Fruit fly (Drosophila melanogaster) whole organism, embryonic: Measurements from ENCODE around the gene osp.

Experiments used
- ATbp ChIP-seq: fragments of 200-800 bp; sonication (Bioruptor generic); optimal IDR thresholded peaks from 2 replicates; lab custom pipeline; 2017; ENCODE audit warnings: missing biosample characterization, mild to moderate bottlenecking, missing genetic modification characterization, missing genetic modification reagents
- C15 ChIP-seq: fragments of 200-800 bp; sonication (Bioruptor generic); IDR thresholded peaks from 3 replicates; pipeline ENCODE4 v1.3.6; 2022; ENCODE audit warnings: missing biosample characterization, missing genetic modification characterization
- CG1024 ChIP-seq: fragments of 200-800 bp; sonication (Bioruptor generic); IDR thresholded peaks from 2 replicates; pipeline ENCODE4 v1.3.6; 2022; ENCODE audit warnings: missing biosample characterization, missing genetic modification characterization
- CG11085 ChIP-seq: fragments of 200-800 bp; sonication (Bioruptor generic); IDR thresholded peaks from 2 replicates; pipeline ENCODE4 v1.3.6; 2022; ENCODE audit warnings: missing biosample characterization, missing genetic modification characterization
- CG11504 ChIP-seq: fragments of 200-800 bp; sonication (Bioruptor generic); optimal IDR thresholded peaks from 3 replicates; lab custom pipeline; 2019; ENCODE audit warnings: missing biosample characterization, mild to moderate bottlenecking, missing genetic modification characterization, moderate library complexity
- CG11560 ChIP-seq: fragments of 200-800 bp; sonication (Bioruptor generic); IDR thresholded peaks from 3 replicates; pipeline ENCODE4 v1.3.6; 2022; ENCODE audit warnings: missing biosample characterization, missing genetic modification characterization
- CG14860 ChIP-seq: fragments of 200-800 bp; sonication (Bioruptor generic); IDR thresholded peaks from 3 replicates; pipeline ENCODE4 v1.3.6; 2022; ENCODE audit warnings: missing biosample characterization, missing genetic modification characterization; ENCODE audit not compliant: partially characterized antibody
- CG15696 ChIP-seq: fragments of 200-800 bp; sonication (Bioruptor generic); optimal IDR thresholded peaks from 2 replicates; lab custom pipeline; 2019; ENCODE audit warnings: missing biosample characterization, mild to moderate bottlenecking, missing genetic modification characterization, moderate library complexity
- CG17328 ChIP-seq: fragments of 200-800 bp; sonication (Bioruptor generic); IDR thresholded peaks from 2 replicates; pipeline ENCODE4 v1.3.6; 2022; ENCODE audit warnings: missing biosample characterization, missing genetic modification characterization
- CG18764 ChIP-seq: fragments of 200-800 bp; sonication (Bioruptor generic); optimal IDR thresholded peaks from 3 replicates; lab custom pipeline; 2016; ENCODE audit warnings: missing biosample characterization, missing genetic modification characterization
- CG2129 ChIP-seq: fragments of 200-800 bp; sonication (Bioruptor generic); IDR thresholded peaks from 2 replicates; pipeline ENCODE4 v1.3.6; 2022; ENCODE audit warnings: missing biosample characterization, missing genetic modification characterization; ENCODE audit not compliant: partially characterized antibody
- CG2678 ChIP-seq: fragments of 200-800 bp; sonication (Bioruptor generic); optimal IDR thresholded peaks from 3 replicates; lab custom pipeline; 2019; ENCODE audit warnings: missing biosample characterization, mild to moderate bottlenecking, missing genetic modification characterization, moderate library complexity
- CG2712 ChIP-seq: fragments of 200-800 bp; optimal IDR thresholded peaks from 3 replicates; lab custom pipeline; 2019; ENCODE audit warnings: missing biosample characterization, mild to moderate bottlenecking, missing genetic modification characterization, moderate library complexity
- CG4707 ChIP-seq: fragments of 200-800 bp; sonication (Bioruptor generic); optimal IDR thresholded peaks from 2 replicates; lab custom pipeline; 2018; ENCODE audit warnings: missing biosample characterization, mild to moderate bottlenecking, missing genetic modification characterization, moderate library complexity
- CG4730 ChIP-seq: fragments of 200-800 bp; sonication (Bioruptor generic); IDR thresholded peaks from 2 replicates; pipeline ENCODE4 v1.3.6; 2022; ENCODE audit warnings: missing biosample characterization, missing genetic modification characterization
- CG4854 ChIP-seq: fragments of 200-800 bp; sonication (Bioruptor generic); optimal IDR thresholded peaks from 2 replicates; lab custom pipeline; 2016; ENCODE audit warnings: missing biosample characterization, missing genetic modification characterization, inconsistent platforms
- CG8359 ChIP-seq: fragments of 200-800 bp; sonication (Bioruptor generic); optimal IDR thresholded peaks from 2 replicates; lab custom pipeline; 2017; ENCODE audit warnings: missing biosample characterization, mild to moderate bottlenecking, missing genetic modification characterization, borderline replicate concordance
- CG9437 ChIP-seq: fragments of 200-800 bp; sonication (Bioruptor generic); optimal IDR thresholded peaks from 2 replicates; lab custom pipeline; 2018; ENCODE audit warnings: missing biosample characterization, mild to moderate bottlenecking, missing genetic modification characterization
- CoRest ChIP-seq: fragments of 200-800 bp; sonication (Bioruptor generic); optimal IDR thresholded peaks from 3 replicates; lab custom pipeline; 2018; ENCODE audit warnings: missing biosample characterization, mild to moderate bottlenecking, missing genetic modification characterization, moderate library complexity
- D ChIP-seq, 2 experiments: fragments of 200-800 bp in 1 of 2; fragments of >200 bp in 1 of 2; sonication (Bioruptor generic) in 1 of 2; optimal IDR thresholded peaks; 2 replicates in 1 of 2; 3 replicates in 1 of 2; lab custom pipeline; 2017; ENCODE audit warnings: mild to moderate bottlenecking in 1 of 2, missing biosample characterization in 1 of 2, missing genetic modification characterization in 1 of 2, missing genetic modification reagents in 1 of 2
- Dip3 ChIP-seq: fragments of 200-800 bp; sonication (Bioruptor generic); optimal IDR thresholded peaks from 3 replicates; lab custom pipeline; 2016; ENCODE audit warnings: missing biosample characterization, missing genetic modification characterization
- ERR ChIP-seq: fragments of 200-800 bp; sonication (Bioruptor generic); optimal IDR thresholded peaks from 2 replicates; lab custom pipeline; 2016; ENCODE audit warnings: missing biosample characterization, missing genetic modification characterization
- Fer1 ChIP-seq: fragments of 200-800 bp; sonication (Bioruptor generic); optimal IDR thresholded peaks from 2 replicates; lab custom pipeline; 2017; ENCODE audit warnings: missing biosample characterization, mild to moderate bottlenecking, missing genetic modification characterization
- Gug ChIP-seq: fragments of 200-800 bp; sonication (Bioruptor generic); IDR thresholded peaks from 4 replicates; pipeline ENCODE4 v1.3.6; 2022; ENCODE audit warnings: missing biosample characterization, missing genetic modification characterization
- H2.0 ChIP-seq: fragments of 200-800 bp; sonication (Bioruptor generic); IDR thresholded peaks from 2 replicates; pipeline ENCODE4 v1.3.6; 2022; ENCODE audit warnings: missing biosample characterization, missing genetic modification characterization
- HmgD ChIP-seq: fragments of 200-800 bp; sonication (Bioruptor generic); optimal IDR thresholded peaks from 3 replicates; lab custom pipeline; 2016; ENCODE audit warnings: missing biosample characterization, missing genetic modification characterization
- Max ChIP-seq: fragments of 200-800 bp; sonication (Bioruptor generic); optimal IDR thresholded peaks from 2 replicates; lab custom pipeline; 2016; ENCODE audit warnings: missing biosample characterization, mild to moderate bottlenecking, missing genetic modification characterization
- Med ChIP-seq: fragments of 200-800 bp; sonication (Bioruptor generic); peaks from one replicate; lab custom pipeline; 2016; ENCODE audit warnings: missing biosample characterization, missing genetic modification characterization, mild to moderate bottlenecking, inconsistent platforms, moderate library complexity
- NFAT ChIP-seq: fragments of 200-800 bp; sonication (Bioruptor generic); IDR thresholded peaks from 2 replicates; pipeline ENCODE4 v1.3.6; 2022; ENCODE audit warnings: missing biosample characterization, missing genetic modification characterization
- Nf-YB ChIP-seq: fragments of 200-800 bp; sonication (Bioruptor generic); optimal IDR thresholded peaks from 3 replicates; lab custom pipeline; 2019; ENCODE audit warnings: missing biosample characterization, mild to moderate bottlenecking, missing genetic modification characterization, moderate library complexity
- Oaz ChIP-seq: fragments of 200-800 bp; sonication (Bioruptor generic); IDR thresholded peaks from 2 replicates; pipeline ENCODE4 v1.3.6; 2022; ENCODE audit warnings: missing biosample characterization, missing genetic modification characterization
- Poxn ChIP-seq: fragments of 200-800 bp; sonication (Bioruptor generic); IDR thresholded peaks from 2 replicates; pipeline ENCODE4 v1.3.6; 2022; ENCODE audit warnings: missing biosample characterization, missing genetic modification characterization
- Sry-δ ChIP-seq: fragments of 200-800 bp; sonication (Bioruptor generic); optimal IDR thresholded peaks from 2 replicates; lab custom pipeline; 2016; ENCODE audit warnings: missing biosample characterization, missing genetic modification characterization
- Stat92E ChIP-seq, 3 experiments: fragments of >200 bp in 2 of 3; fragments of 200-800 bp in 1 of 3; sonication (Bioruptor generic) in 1 of 3; optimal IDR thresholded peaks; 2 replicates each; lab custom pipeline; 2017 to 2019; ENCODE audit warnings: missing biosample characterization in 3 of 3, missing genetic modification characterization in 3 of 3, mild to moderate bottlenecking in 1 of 3, moderate library complexity in 1 of 3
- Vsx1 ChIP-seq: fragments of 200-800 bp; sonication (Bioruptor generic); optimal IDR thresholded peaks from 2 replicates; lab custom pipeline; 2017; ENCODE audit warnings: missing biosample characterization, mild to moderate bottlenecking, missing genetic modification characterization, missing genetic modification reagents
- al ChIP-seq: fragments of 200-800 bp; sonication (Bioruptor generic); IDR thresholded peaks from 2 replicates; pipeline ENCODE4 v1.3.6; 2022; ENCODE audit warnings: missing biosample characterization, missing genetic modification characterization
- br ChIP-seq: fragments of >200 bp; optimal IDR thresholded peaks from 2 replicates; lab custom pipeline; 2017
- cad ChIP-seq: fragments of >200 bp; optimal IDR thresholded peaks from 2 replicates; lab custom pipeline; 2017; ENCODE audit warnings: missing biosample characterization, missing genetic modification characterization
- chn ChIP-seq: fragments of 200-800 bp; sonication (Bioruptor generic); optimal IDR thresholded peaks from 2 replicates; lab custom pipeline; 2016; ENCODE audit warnings: missing biosample characterization, missing genetic modification characterization
- danr ChIP-seq: fragments of 200-800 bp; sonication (Bioruptor generic); IDR thresholded peaks from 2 replicates; pipeline ENCODE4 v1.3.6; 2022; ENCODE audit warnings: missing biosample characterization, missing genetic modification characterization
- disco-r ChIP-seq: fragments of 200-800 bp; sonication (Bioruptor generic); optimal IDR thresholded peaks from 2 replicates; lab custom pipeline; 2016; ENCODE audit warnings: missing biosample characterization, missing genetic modification characterization
- eve ChIP-seq, 2 experiments: fragments of >200 bp; optimal IDR thresholded peaks; 2 replicates each; lab custom pipeline; 2017; ENCODE audit warnings: missing biosample characterization in 2 of 2, missing genetic modification characterization in 2 of 2
- gce ChIP-seq: fragments of 200-800 bp; sonication (Bioruptor generic); IDR thresholded peaks from 3 replicates; pipeline ENCODE4 v1.3.6; 2022; ENCODE audit warnings: missing biosample characterization, missing genetic modification characterization
- gem ChIP-seq: fragments of 200-800 bp; sonication (Bioruptor generic); optimal IDR thresholded peaks from 2 replicates; lab custom pipeline; 2019; ENCODE audit warnings: missing biosample characterization, mild to moderate bottlenecking, missing genetic modification characterization, moderate library complexity
- hbn ChIP-seq: fragments of 200-800 bp; sonication (Bioruptor generic); IDR thresholded peaks from 2 replicates; pipeline ENCODE4 v1.3.6; 2022; ENCODE audit warnings: missing biosample characterization, missing genetic modification characterization; ENCODE audit not compliant: partially characterized antibody
- kay ChIP-seq: fragments of 200-800 bp; sonication (Bioruptor generic); optimal IDR thresholded peaks from 2 replicates; lab custom pipeline; 2016; ENCODE audit warnings: missing biosample characterization, missing genetic modification characterization
- nom ChIP-seq: fragments of 200-800 bp; sonication (Bioruptor generic); optimal IDR thresholded peaks from 2 replicates; lab custom pipeline; 2017; ENCODE audit warnings: missing biosample characterization, missing genetic modification characterization, mild to moderate bottlenecking, moderate library complexity, missing genetic modification reagents
- peb ChIP-seq: fragments of 200-800 bp; sonication (Bioruptor generic); IDR thresholded peaks from 2 replicates; pipeline ENCODE4 v1.3.6; 2022; ENCODE audit warnings: missing biosample characterization, missing genetic modification characterization
- repo ChIP-seq: fragments of 200-800 bp; sonication (Bioruptor generic); optimal IDR thresholded peaks from 2 replicates; lab custom pipeline; 2016; ENCODE audit warnings: missing biosample characterization, missing genetic modification characterization
- trem ChIP-seq: fragments of 200-800 bp; optimal IDR thresholded peaks from 3 replicates; lab custom pipeline; 2019; ENCODE audit warnings: missing biosample characterization, mild to moderate bottlenecking, missing genetic modification characterization, moderate library complexity

osp gene

dm6 chr2L:14552141-14552748 lies 136.9 kb downstream of the osp start (continued):
- TF ChIP-seq gce (GFP tag; lab: Robert Waterston, UW): no peak
- no peak for TF ChIP-seq cad
- peak; percentile 66 for TF ChIP-seq Fer1 (GFP tag; lab: Kevin White, UChicago)
- peak; percentile 78 for TF ChIP-seq CG2712 (tag; lab: Kevin White, UChicago)
- peak; percentile 25 for TF ChIP-seq Dip3 (GFP tag; lab: Kevin White, UChicago)
- TF ChIP-seq CG18764 (GFP tag; lab: Kevin White, UChicago): peak; percentile 8
- TF ChIP-seq Stat92E (GFP tag; optimal IDR thresholded peaks at IDR 0.05; lab: Kevin White, UChicago): no peak
- peak; percentile 80 for TF ChIP-seq gem
- peak; percentile 48 for TF ChIP-seq Vsx1 (GFP tag; lab: Kevin White, UChicago)
- TF ChIP-seq Poxn (GFP tag; lab: Robert Waterston, UW): no peak
- TF ChIP-seq CG11085 (GFP tag; lab: Robert Waterston, UW): no peak
- peak; percentile 84 for TF ChIP-seq CG17328
- TF ChIP-seq disco-r (GFP tag; lab: Kevin White, UChicago): no peak
- peak; percentile 32 for TF ChIP-seq Sry-δ (GFP tag; lab: Kevin White, UChicago)
- TF ChIP-seq eve (GFP tag; optimal IDR thresholded peaks at IDR 0.05; lab: Kevin White, UChicago): peak in 1 of 2 experiments; percentile 66
- no peak for TF ChIP-seq peb (GFP tag; lab: Robert Waterston, UW)
- no peak for TF ChIP-seq C15
- TF ChIP-seq CG11504 (tag; lab: Kevin White, UChicago): peak; percentile 69
- peak; percentile 17 for TF ChIP-seq chn
- TF ChIP-seq hbn: no peak
- peak; percentile 81 for TF ChIP-seq nom (GFP tag; lab: Kevin White, UChicago)
- TF ChIP-seq CG14860 (GFP tag; lab: Robert Waterston, UW): no peak
- TF ChIP-seq ATbp (GFP tag; lab: Kevin White, UChicago): peak; percentile 63
- TF ChIP-seq repo: peak; percentile 33
- peak; percentile 22 for TF ChIP-seq CG4707 (GFP tag; lab: Kevin White, UChicago)
- TF ChIP-seq kay (GFP tag; lab: Kevin White, UChicago): no peak
- TF ChIP-seq CG1024 (GFP tag; lab: Robert Waterston, UW): no peak; the same call in 1 of the 2 replicates
- peak; percentile 68 for TF ChIP-seq CG8359 (GFP tag; lab: Kevin White, UChicago)
- TF ChIP-seq Gug: peak; percentile 14; the same call in 1 of the 4 replicates
- peak; percentile 62 for TF ChIP-seq Max
- peak; percentile 20 for TF ChIP-seq CG4854 (GFP tag; lab: Kevin White, UChicago)
- peak; percentile 2 for TF ChIP-seq HmgD (GFP tag; lab: Kevin White, UChicago)
- peak; percentile 44 for TF ChIP-seq ERR (GFP tag; lab: Kevin White, UChicago)
- no peak for TF ChIP-seq CG2129 (GFP tag; lab: Robert Waterston, UW)
- no peak for TF ChIP-seq br (lab: Kevin White, UChicago)
- TF ChIP-seq CG4730 (GFP tag; lab: Robert Waterston, UW): peak; percentile 38
- TF ChIP-seq CG11560 (tag; lab: Robert Waterston, UW): no peak
- peak; percentile 58 for TF ChIP-seq trem (tag; lab: Kevin White, UChicago)
- TF ChIP-seq H2.0 (GFP tag; lab: Robert Waterston, UW): peak; percentile 21; the same call in 1 of the 2 replicates
- TF ChIP-seq D (optimal IDR thresholded peaks at IDR 0.05; lab: Kevin White, UChicago): no peak
- peak; percentile 56 for TF ChIP-seq D (GFP tag; optimal IDR thresholded peaks at IDR 0.05; lab: Kevin White, UChicago)
- TF ChIP-seq Med: peak; percentile 90
- TF ChIP-seq CG9437: no peak
- peak; percentile 59 for TF ChIP-seq CoRest
- TF ChIP-seq Nf-YB (GFP tag; lab: Kevin White, UChicago): peak; percentile 43
- no peak for TF ChIP-seq al (GFP tag; lab: Robert Waterston, UW)
- peak; percentile 74 for TF ChIP-seq CG15696
- no peak for TF ChIP-seq NFAT (GFP tag; lab: Robert Waterston, UW)
- no peak for TF ChIP-seq danr (GFP tag; lab: Robert Waterston, UW)
- TF ChIP-seq CG2678 (tag; lab: Kevin White, UChicago): peak; percentile 61
- TF ChIP-seq Oaz (GFP tag; lab: Robert Waterston, UW): no peak
